Worm (Caenorhabditis elegans): ENCODE measurements around the gene col-77.
A peak's percentile ranks its signal among the peaks of the same experiment; 100 is the strongest.

The col-77 gene

ce11 chrII:8369059-8369458, 9.9 kb upstream of the col-77 start, which contains the start of gene amt-3:
Gene amt-3, minus strand, starts transcription at chrII:8369159.
- TF ChIP-seq mdt-29 (GFP tag; IDR thresholded peaks at IDR 0.05) = no peak

ce11 chrII:8360453-8360852, 1.3 kb upstream of the col-77 start, which contains the start of gene M195.2:
Gene M195.2, plus strand, starts transcription at chrII:8360753.
- TF ChIP-seq unc-62 (GFP tag; optimal IDR thresholded peaks at IDR 0.05 in 1 of 2) = peak in 1 of 2 experiments; percentile 60
- TF ChIP-seq unc-62 (tag; optimal IDR thresholded peaks at IDR 0.05) = no peak
- no peak for TF ChIP-seq zip-11 (GFP tag; IDR thresholded peaks at IDR 0.05)

- TF ChIP-seq nhr-11 (tag; optimal IDR thresholded peaks at IDR 0.05) = no peak
- no peak for TF ChIP-seq nhr-10 (tag; optimal IDR thresholded peaks at IDR 0.05)
- peak; percentile 95 for TF ChIP-seq set-16 (GFP tag; IDR thresholded peaks at IDR 0.05)
- 0 out of 4 replicates have a peak, but pooled peaks of 1 of the 2 experiments have one; percentile 65 for TF ChIP-seq madf-5 (GFP tag; IDR thresholded peaks at IDR 0.05)
- TF ChIP-seq ZK337.2 (GFP tag; IDR thresholded peaks at IDR 0.05) = no peak
- TF ChIP-seq daf-19 (GFP tag; conservative IDR thresholded peaks at IDR 0.05) = no peak
- no peak for TF ChIP-seq zip-2 (tag; optimal IDR thresholded peaks at IDR 0.05)
- no peak for TF ChIP-seq mdt-29 (GFP tag; IDR thresholded peaks at IDR 0.05)
- TF ChIP-seq dpl-1 (GFP tag; optimal IDR thresholded peaks at IDR 0.05) = no peak
- TF ChIP-seq spr-1 (tag; optimal IDR thresholded peaks at IDR 0.05) = peak; percentile 21
- 0 out of 2 replicates have a peak, but pooled peaks have one; percentile 10 for TF ChIP-seq F44E2.7 (GFP tag; IDR thresholded peaks at IDR 0.05)
- no peak for TF ChIP-seq skn-1 (tag; optimal IDR thresholded peaks at IDR 0.05)
- TF ChIP-seq hlh-11 (tag; optimal IDR thresholded peaks at IDR 0.05) = peak; percentile 34
- no peak for TF ChIP-seq ztf-11 (tag; optimal IDR thresholded peaks at IDR 0.05)
- no peak for TF ChIP-seq hmg-1.1 (GFP tag; IDR thresholded peaks at IDR 0.05)
- TF ChIP-seq dmd-8 (GFP tag; IDR thresholded peaks at IDR 0.05) = 0 out of 2 replicates have a peak, but pooled peaks have one; percentile 63
- TF ChIP-seq tra-1 (GFP tag; IDR thresholded peaks at IDR 0.05) = no peak
- no peak for TF ChIP-seq ctbp-1 (GFP tag; IDR thresholded peaks at IDR 0.05)
- TF ChIP-seq T26A8.4 (GFP tag; IDR thresholded peaks at IDR 0.05) = peak; percentile 47; the same call in 1 of the 2 replicates
- TF ChIP-seq nhr-102 (tag; optimal IDR thresholded peaks at IDR 0.05) = no peak
- no peak for TF ChIP-seq mdl-1 (tag; optimal IDR thresholded peaks at IDR 0.05)
- TF ChIP-seq rbr-2 (tag; optimal IDR thresholded peaks at IDR 0.05) = no peak
- no peak for TF ChIP-seq ceh-32 (tag; optimal IDR thresholded peaks at IDR 0.05; ENCODE audit: poor library complexity)
- no peak for TF ChIP-seq unc-62 (GFP tag; optimal IDR thresholded peaks at IDR 0.05 in 1 of 2)
- no peak for TF ChIP-seq unc-62 (tag; optimal IDR thresholded peaks at IDR 0.05)
Observed at ce11 chrII:8358466-8358865, 715 bp downstream of the col-77 start.

- TF ChIP-seq mxl-3 (GFP tag; optimal IDR thresholded peaks at IDR 0.05) = no peak
- no peak for TF ChIP-seq aly-2 (tag; optimal IDR thresholded peaks at IDR 0.05)
- TF ChIP-seq Y105C5A.15 (GFP tag; IDR thresholded peaks at IDR 0.05) = no peak
- no peak for TF ChIP-seq lin-39 (tag; optimal IDR thresholded peaks at IDR 0.05)
- TF ChIP-seq hmg-1.1 (GFP tag; IDR thresholded peaks at IDR 0.05) = no peak
- no peak for TF ChIP-seq lin-29 (GFP tag; IDR thresholded peaks at IDR 0.05)
- no peak for TF ChIP-seq zfp-3 (GFP tag; conservative IDR thresholded peaks at IDR 0.05)
- no peak for TF ChIP-seq ZK546.5 (tag; optimal IDR thresholded peaks at IDR 0.05)
- no peak for TF ChIP-seq unc-62 (GFP tag; optimal IDR thresholded peaks at IDR 0.05 in 1 of 2)
- no peak for TF ChIP-seq unc-62 (tag; optimal IDR thresholded peaks at IDR 0.05)
- no peak for TF ChIP-seq mxl-2 (GFP tag; conservative IDR thresholded peaks at IDR 0.05)
Observed at ce11 chrII:8354233-8354750, 4.9 kb downstream of the col-77 start, which contains the start of gene C26D10.6. Gene C26D10.6, minus strand, starts transcription at chrII:8354700.

ce11 chrII:8353288-8353687, 5.9 kb downstream of the col-77 start:
- TF ChIP-seq spr-1 (tag; optimal IDR thresholded peaks at IDR 0.05) (no peak), hmg-1.1 (GFP tag; IDR thresholded peaks at IDR 0.05) (0 out of 2 replicates have a peak, but pooled peaks have one; percentile 26), ctbp-1 (GFP tag; IDR thresholded peaks at IDR 0.05) (peak; percentile 53; the same call in 1 of the 2 replicates)

Measured in whole organism, L4 larva.